Fruit fly (Drosophila melanogaster): Measurements from ENCODE around the gene CG3308.
A peak's percentile ranks its signal among the peaks of the same experiment; 100 is the strongest.

Gene CG3308

dm6 chr3R:21223453-21224057 is 50.1 kb downstream of the CG3308 start, which contains the start of the genes CG3337 and Nelf-A (continued):
- TF ChIP-seq jigr1 (GFP tag; IDR thresholded peaks at IDR 0.05) (no peak), ssp (GFP tag; IDR thresholded peaks at IDR 0.05) (peak; percentile 56), tin (GFP tag; optimal IDR thresholded peaks at IDR 0.05) (peak; percentile 74), phol (tag; optimal IDR thresholded peaks at IDR 0.05) (peak; percentile 82), CG1603 (tag; optimal IDR thresholded peaks at IDR 0.05) (peak; percentile 86), Lpt (GFP tag; optimal IDR thresholded peaks at IDR 0.05) (no peak), crol (GFP tag; IDR thresholded peaks at IDR 0.05) (no peak), fu2 (GFP tag; optimal IDR thresholded peaks at IDR 0.05) (peak; percentile 73), CG16813 (GFP tag; IDR thresholded peaks at IDR 0.05; ENCODE audit: partially characterized antibody) (peak; percentile 83), sr (GFP tag; IDR thresholded peaks at IDR 0.05) (no peak), Rx (GFP tag; IDR thresholded peaks at IDR 0.05) (peak; percentile 59), CG3726 (GFP tag; IDR thresholded peaks at IDR 0.05) (no peak), CG7963 (GFP tag; IDR thresholded peaks at IDR 0.05; ENCODE audit: partially characterized antibody) (peak; percentile 76), inv (GFP tag; IDR thresholded peaks at IDR 0.05; ENCODE audit: partially characterized antibody) (peak; percentile 80), sc (optimal IDR thresholded peaks at IDR 0.05) (no peak), sc (GFP tag; optimal IDR thresholded peaks at IDR 0.05) (no peak), CG32772 (GFP tag; IDR thresholded peaks at IDR 0.05) (0 out of 2 replicates have a peak, but pooled peaks have one; percentile 46), HLH54F (GFP tag; optimal IDR thresholded peaks at IDR 0.05) (peak; percentile 90), CG6254 (GFP tag; optimal IDR thresholded peaks at IDR 0.05) (peak; percentile 84), stc (GFP tag; IDR thresholded peaks at IDR 0.05) (peak; percentile 23; the same call in 1 of the 2 replicates), ci (GFP tag; IDR thresholded peaks at IDR 0.05) (peak; percentile 84), B-H1 (GFP tag; IDR thresholded peaks at IDR 0.05) (peak; percentile 42; the same call in 1 of the 3 replicates), CG8281 (tag; optimal IDR thresholded peaks at IDR 0.05) (no peak), CG10267 (tag; optimal IDR thresholded peaks at IDR 0.05) (peak; percentile 97), Ada2b (GFP tag; IDR thresholded peaks at IDR 0.05) (no peak), ranshi (GFP tag; IDR thresholded peaks at IDR 0.05) (peak; percentile 63), Blimp-1 (GFP tag; optimal IDR thresholded peaks at IDR 0.05) (no peak), tll (GFP tag; optimal IDR thresholded peaks at IDR 0.05) (no peak), CG15011 (GFP tag; optimal IDR thresholded peaks at IDR 0.05) (no peak), Awh (GFP tag; IDR thresholded peaks at IDR 0.05) (no peak), CG34224 (GFP tag; IDR thresholded peaks at IDR 0.05; ENCODE audit: partially characterized antibody) (peak; percentile 82), CG17385 (GFP tag; optimal IDR thresholded peaks at IDR 0.05) (peak; percentile 2), MTF-1 (GFP tag; optimal IDR thresholded peaks at IDR 0.05; ENCODE audit: borderline replicate concordance) (peak; percentile 67), CG8089 (GFP tag; optimal IDR thresholded peaks at IDR 0.05) (peak; percentile 75), zen (tag; optimal IDR thresholded peaks at IDR 0.05) (peak; percentile 45), trh (GFP tag; optimal IDR thresholded peaks at IDR 0.05) (no peak), Hmr (GFP tag; optimal IDR thresholded peaks at IDR 0.05) (no peak), CTCF (GFP tag; optimal IDR thresholded peaks at IDR 0.05) (peak; percentile 97), Xbp1 (GFP tag; optimal IDR thresholded peaks at IDR 0.05) (peak; percentile 80), tna (GFP tag; IDR thresholded peaks at IDR 0.05; ENCODE audit: partially characterized antibody) (peak; percentile 65), Mrtf (GFP tag; IDR thresholded peaks at IDR 0.05) (peak; percentile 60; the same call in 2 of the 3 replicates), CG31224 (GFP tag; IDR thresholded peaks at IDR 0.05) (peak; percentile 53), Stat92E (GFP tag; optimal IDR thresholded peaks at IDR 0.05) (no peak), eyg (GFP tag; optimal IDR thresholded peaks at IDR 0.05) (peak; percentile 63), onecut (GFP tag; IDR thresholded peaks at IDR 0.05) (peak; percentile 64), kah (GFP tag; optimal IDR thresholded peaks at IDR 0.05) (peak; percentile 21), corto (GFP tag; optimal IDR thresholded peaks at IDR 0.05) (no peak), CG12155 (GFP tag; optimal IDR thresholded peaks at IDR 0.05) (peak; percentile 59), Doc3 (GFP tag; IDR thresholded peaks at IDR 0.05; ENCODE audit: partially characterized antibody) (peak; percentile 55; the same call in 2 of the 3 replicates), bcd (GFP tag; optimal IDR thresholded peaks at IDR 0.05) (peak; percentile 75)
